Fruit fly (Drosophila melanogaster) whole organism, prepupa: ENCODE results near the gene CG42507.

Source experiments
- Blimp-1 ChIP-seq: fragments of 200-800 bp; sonication (Bioruptor generic); optimal IDR thresholded peaks from 3 replicates; lab custom pipeline; 2017; ENCODE audit warnings: missing biosample characterization, missing genetic modification characterization, mild to moderate bottlenecking, moderate library complexity, missing genetic modification reagents
- CG10631 ChIP-seq: fragments of 200-800 bp; sonication (Bioruptor generic); optimal IDR thresholded peaks from 2 replicates; lab custom pipeline; 2016; ENCODE audit warnings: missing biosample characterization, missing genetic modification characterization
- CG10669 ChIP-seq: fragments of 200-800 bp; sonication (Bioruptor generic); optimal IDR thresholded peaks from 3 replicates; lab custom pipeline; 2018; ENCODE audit warnings: missing biosample characterization, mild to moderate bottlenecking, missing genetic modification characterization, moderate library complexity
- CG3032 ChIP-seq: fragments of 200-800 bp; optimal IDR thresholded peaks from 2 replicates; lab custom pipeline; 2019; ENCODE audit warnings: missing biosample characterization, mild to moderate bottlenecking, missing genetic modification characterization, moderate library complexity
- CG32006 ChIP-seq: fragments of 200-800 bp; sonication (Bioruptor generic); optimal IDR thresholded peaks from 3 replicates; lab custom pipeline; 2017; ENCODE audit warnings: missing biosample characterization, mild to moderate bottlenecking, missing genetic modification characterization
- CG6854 ChIP-seq: fragments of 200-800 bp; sonication (Bioruptor generic); optimal IDR thresholded peaks from 2 replicates; lab custom pipeline; 2017; ENCODE audit warnings: missing biosample characterization, mild to moderate bottlenecking, missing genetic modification characterization
- CG8319 ChIP-seq: fragments of 200-800 bp; sonication (Bioruptor generic); optimal IDR thresholded peaks from 3 replicates; lab custom pipeline; 2016; ENCODE audit warnings: missing biosample characterization, missing genetic modification characterization
- Gug ChIP-seq: fragments of 200-800 bp; sonication (Bioruptor generic); IDR thresholded peaks from 2 replicates; pipeline ENCODE4 v1.3.6; 2022; ENCODE audit warnings: missing biosample characterization, missing genetic modification characterization
- OdsH ChIP-seq: fragments of 200-800 bp; sonication (Bioruptor generic); optimal IDR thresholded peaks from 3 replicates; lab custom pipeline; 2016; ENCODE audit warnings: missing biosample characterization, missing genetic modification characterization
- Sox15 ChIP-seq: fragments of 200-800 bp; sonication (Bioruptor generic); optimal IDR thresholded peaks from 3 replicates; lab custom pipeline; 2016; ENCODE audit warnings: missing biosample characterization, missing genetic modification characterization
- fkh ChIP-seq: fragments of 200-800 bp; sonication (Bioruptor generic); optimal IDR thresholded peaks from 3 replicates; lab custom pipeline; 2017; ENCODE audit warnings: missing biosample characterization, mild to moderate bottlenecking, missing genetic modification characterization, moderate library complexity
- ss ChIP-seq, 2 experiments: fragments of 200-800 bp; sonication (Bioruptor generic); optimal IDR thresholded peaks; 2 replicates in 1 of 2; 3 replicates in 1 of 2; lab custom pipeline; 2017 to 2018; ENCODE audit warnings: mild to moderate bottlenecking in 2 of 2, missing biosample characterization in 2 of 2, missing genetic modification characterization in 2 of 2, moderate library complexity in 1 of 2

dm6 chr3L:14781082-14781862 lies 23.5 kb upstream of the CG42507 start:
- TF ChIP-seq CG32006 (GFP tag; lab: Kevin White, UChicago): peak; percentile 82
- TF ChIP-seq Gug (GFP tag; lab: Robert Waterston, UW): no peak
- TF ChIP-seq CG10631 (GFP tag; lab: Kevin White, UChicago): peak; percentile 66
- peak; percentile 89 for TF ChIP-seq CG6854 (GFP tag; lab: Kevin White, UChicago)
- TF ChIP-seq fkh (GFP tag; lab: Kevin White, UChicago): peak; percentile 88
- peak; percentile 43 for TF ChIP-seq CG10669 (GFP tag; lab: Kevin White, UChicago)
- peak; percentile 63 for TF ChIP-seq OdsH (GFP tag; lab: Kevin White, UChicago)
- peak; percentile 30 for TF ChIP-seq Blimp-1
- TF ChIP-seq Sox15 (GFP tag; lab: Kevin White, UChicago): peak; percentile 53
- TF ChIP-seq CG3032: peak; percentile 39
- TF ChIP-seq ss (GFP tag; optimal IDR thresholded peaks at IDR 0.05; lab: Kevin White, UChicago): peak; percentile 89 to 96
- peak; percentile 55 for TF ChIP-seq CG8319
